Worm (Caenorhabditis elegans) whole organism, midembryonic: Measurements from ENCODE around the gene R04F11.5.

Experiments
- T22C8.4 ChIP-seq: fragments of 200-800 bp; sonication (Bioruptor generic); IDR thresholded peaks from 2 replicates; pipeline ENCODE4 v1.3.6; 2022; ENCODE audit warnings: missing genetic modification characterization, missing compliant biosample characterization
- cog-1 ChIP-seq: sonication (generic microtip); optimal IDR thresholded peaks from 2 replicates; lab custom pipeline; 2016; ENCODE audit warnings: missing genetic modification characterization, missing compliant biosample characterization
- flt-1 ChIP-seq: fragments of 200-800 bp; sonication (Bioruptor generic); IDR thresholded peaks from 2 replicates; pipeline ENCODE4 v1.3.6; 2022; ENCODE audit warnings: missing genetic modification characterization, missing compliant biosample characterization
- klf-2 ChIP-seq: fragments of 200-800 bp; sonication (Bioruptor generic); conservative IDR thresholded peaks from 2 replicates; pipeline ENCODE4 v1.3.6; 2022; ENCODE audit warnings: missing genetic modification reagents, missing genetic modification characterization, missing compliant biosample characterization
- med-1 ChIP-seq: sonication (generic microtip); optimal IDR thresholded peaks from 2 replicates; lab custom pipeline; 2017; ENCODE audit warnings: missing genetic modification characterization, mild to moderate bottlenecking, missing compliant biosample characterization, antibody characterized with exemption, missing genetic modification reagents; ENCODE audit not compliant: insufficient read depth
- ref-1 ChIP-seq: fragments of 200-800 bp; sonication (Bioruptor generic); conservative IDR thresholded peaks from 2 replicates; pipeline ENCODE4 v1.3.6; 2022; ENCODE audit warnings: missing genetic modification reagents, missing genetic modification characterization, missing compliant biosample characterization
- tab-1 ChIP-seq: fragments of 200-800 bp; sonication (Bioruptor generic); IDR thresholded peaks from 2 replicates; pipeline ENCODE4 v1.3.6; 2022; ENCODE audit warnings: missing genetic modification characterization, missing compliant biosample characterization
- ztf-23 ChIP-seq: fragments of 200-800 bp; sonication (Bioruptor generic); IDR thresholded peaks from 2 replicates; pipeline ENCODE4 v1.3.6; 2022; ENCODE audit warnings: missing genetic modification reagents, missing genetic modification characterization, missing compliant biosample characterization
- ztf-29 ChIP-seq: fragments of 200-800 bp; sonication (Bioruptor generic); IDR thresholded peaks from 2 replicates; pipeline ENCODE4 v1.3.6; 2022; ENCODE audit warnings: missing genetic modification reagents, missing genetic modification characterization, missing compliant biosample characterization

Gene R04F11.5

DNA sequence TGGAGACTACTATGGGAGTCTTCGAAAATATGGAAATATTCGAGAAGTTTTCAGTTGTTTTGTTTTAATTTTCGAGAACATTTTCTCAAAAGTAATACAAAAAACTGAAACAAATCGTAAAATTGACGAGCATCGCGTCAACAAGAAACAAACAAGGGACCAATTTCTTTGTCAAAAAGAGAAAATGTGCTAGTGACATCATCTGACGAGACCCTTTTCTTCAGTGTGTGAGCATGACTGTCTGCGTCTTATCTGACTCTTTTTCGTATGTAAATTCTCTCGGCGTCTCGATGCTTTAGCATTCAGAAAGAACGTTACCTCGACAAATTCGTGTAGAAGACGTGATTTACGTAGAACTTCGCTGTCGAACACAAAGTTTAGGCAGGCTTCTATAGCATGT is 30.2 kb downstream of the R04F11.5 start:
- TF ChIP-seq med-1 (GFP tag; lab: Kevin White, UChicago) (no peak), T22C8.4 (no peak), ztf-29 (GFP tag; lab: Robert Waterston, UW) (no peak), ref-1 (GFP tag; lab: Robert Waterston, UW) (no peak), cog-1 (tag; lab: Kevin White, UChicago) (no peak), flt-1 (GFP tag; lab: Robert Waterston, UW) (no peak), tab-1 (no peak)

DNA sequence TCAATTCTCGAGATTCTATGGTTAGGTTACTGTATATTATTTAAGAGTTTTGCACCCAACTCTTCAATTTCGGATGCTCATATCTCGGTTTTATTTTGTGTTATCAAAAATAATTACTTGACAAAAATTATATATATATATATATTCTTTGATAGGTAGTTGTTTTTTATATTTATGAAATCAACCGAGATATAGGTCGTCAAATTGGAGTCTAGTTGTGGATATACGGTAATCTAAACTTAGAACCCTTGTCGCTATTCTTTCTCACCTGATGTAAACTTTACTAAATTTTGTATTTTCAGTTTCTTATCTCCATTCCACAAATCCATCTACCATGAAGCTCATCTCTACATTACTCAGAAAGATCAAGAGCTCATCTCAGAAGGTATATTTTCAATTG is 34.6 kb downstream of the R04F11.5 start, which contains the start of gene F55C5.10:
Gene F55C5.10, plus strand, starts transcription at position 301 of the 400 bp plus-strand sequence.
- TF ChIP-seq ref-1 (GFP tag; lab: Robert Waterston, UW) (no peak), cog-1 (tag; lab: Kevin White, UChicago) (no peak), klf-2 (no peak), ztf-23 (GFP tag; lab: Robert Waterston, UW) (no peak), med-1 (GFP tag; lab: Kevin White, UChicago) (no peak), T22C8.4 (no peak), flt-1 (GFP tag; lab: Robert Waterston, UW) (no peak), tab-1 (no peak), ztf-29 (GFP tag; lab: Robert Waterston, UW) (no peak)

DNA sequence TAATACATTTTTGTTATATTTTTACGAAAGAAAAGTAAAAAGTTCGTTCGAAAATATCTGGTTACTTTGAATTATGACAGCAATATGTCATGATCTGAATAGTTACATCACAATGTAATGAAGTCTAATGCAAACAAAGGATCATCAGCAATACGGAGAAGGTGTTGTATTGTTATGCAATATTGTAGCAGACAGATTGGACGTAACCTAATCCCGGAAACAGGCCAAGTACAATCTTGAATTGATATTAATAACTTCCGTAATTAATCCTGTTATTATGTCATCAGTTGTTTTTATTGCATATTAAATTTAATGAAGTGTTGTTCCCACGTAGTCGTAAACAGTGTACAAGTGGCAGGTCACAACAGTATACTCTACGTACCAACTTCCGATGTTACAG is 36.3 kb downstream of the R04F11.5 start:
- TF ChIP-seq ztf-23 (GFP tag; lab: Robert Waterston, UW) (no peak), cog-1 (tag; lab: Kevin White, UChicago) (no peak), T22C8.4 (no peak), med-1 (GFP tag; lab: Kevin White, UChicago) (no peak), tab-1 (no peak), klf-2 (no peak), flt-1 (GFP tag; lab: Robert Waterston, UW) (no peak)

DNA sequence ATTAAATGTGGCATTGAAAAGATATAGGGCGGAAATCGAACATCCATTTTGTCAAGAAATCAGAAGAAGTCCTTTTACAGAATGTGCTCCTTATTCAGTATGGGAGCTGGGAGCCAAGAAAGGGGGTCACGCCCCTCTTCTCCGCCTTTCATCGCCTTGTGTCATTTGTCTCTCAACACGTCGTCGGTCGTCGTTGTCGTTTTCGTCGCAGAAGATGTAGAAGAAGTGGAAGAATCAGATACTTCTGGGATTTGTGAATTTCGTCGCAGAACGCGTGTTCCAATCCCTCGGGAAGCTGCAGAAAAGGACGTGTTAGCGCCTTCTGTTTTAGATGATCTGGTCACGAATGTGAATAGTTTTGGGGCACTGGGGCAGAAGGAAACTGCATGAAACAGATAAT is 40.9 kb downstream of the R04F11.5 start, which contains the start of gene bnc-1:
Gene bnc-1, minus strand, starts transcription at position 101 of the 400 bp plus-strand sequence.
- TF ChIP-seq klf-2 (no peak), ref-1 (GFP tag; lab: Robert Waterston, UW) (no peak), ztf-29 (GFP tag; lab: Robert Waterston, UW) (no peak), med-1 (GFP tag; lab: Kevin White, UChicago) (no peak), T22C8.4 (no peak), cog-1 (tag; lab: Kevin White, UChicago) (no peak), ztf-23 (GFP tag; lab: Robert Waterston, UW) (no peak), tab-1 (no peak), flt-1 (GFP tag; lab: Robert Waterston, UW) (no peak)

DNA sequence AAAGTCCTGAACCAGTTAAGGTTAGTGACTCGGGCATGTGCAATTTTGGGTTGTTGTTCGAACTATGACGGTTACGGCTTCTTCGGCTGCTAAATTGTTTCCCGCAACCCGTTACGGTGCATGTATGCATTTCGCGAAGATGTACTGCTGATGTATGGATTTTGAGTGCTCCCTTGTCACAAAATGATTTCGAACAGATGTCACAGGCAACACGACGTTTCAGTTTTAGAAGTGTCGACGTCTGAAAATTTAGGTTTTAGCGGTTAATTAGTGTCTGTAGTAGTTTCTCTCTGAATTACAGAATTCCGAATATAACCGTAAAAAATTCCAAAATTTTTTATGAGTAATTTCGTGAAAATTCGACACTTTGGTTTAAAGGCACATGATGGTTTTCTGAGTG is 42.1 kb downstream of the R04F11.5 start:
- TF ChIP-seq med-1 (GFP tag; lab: Kevin White, UChicago), result no peak

DNA sequence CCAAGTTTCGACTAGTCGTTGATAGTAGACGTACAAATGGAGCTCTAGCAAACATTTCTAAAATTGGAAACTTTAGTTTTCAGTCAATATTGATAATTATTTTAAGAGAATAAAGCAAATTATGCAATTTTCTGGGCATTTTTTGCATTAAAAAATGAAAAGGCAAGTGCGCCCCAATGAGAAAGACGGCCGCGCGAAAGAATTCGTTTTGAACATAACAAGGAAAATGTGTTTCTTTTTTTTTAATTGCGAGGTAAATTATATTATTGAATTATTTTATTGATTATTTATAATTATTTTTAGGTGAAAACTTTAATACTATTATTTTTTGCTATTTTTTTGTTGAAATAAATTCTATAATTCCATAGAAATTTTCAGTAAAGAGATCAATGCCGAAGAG is 46.3 kb downstream of the R04F11.5 start, which contains the start of the genes tsfm-1 and capg-2:
Gene tsfm-1, minus strand, starts transcription at position 57 of the 400 bp plus-strand sequence.
Gene capg-2, plus strand, starts transcription at position 379 of the 400 bp plus-strand sequence.
- TF ChIP-seq tab-1 (no peak), cog-1 (tag; lab: Kevin White, UChicago) (no peak), ref-1 (GFP tag; lab: Robert Waterston, UW) (no peak), flt-1 (GFP tag; lab: Robert Waterston, UW) (no peak), med-1 (GFP tag; lab: Kevin White, UChicago) (no peak), klf-2 (no peak), ztf-29 (GFP tag; lab: Robert Waterston, UW) (no peak), T22C8.4 (no peak), ztf-23 (GFP tag; lab: Robert Waterston, UW) (no peak)

DNA sequence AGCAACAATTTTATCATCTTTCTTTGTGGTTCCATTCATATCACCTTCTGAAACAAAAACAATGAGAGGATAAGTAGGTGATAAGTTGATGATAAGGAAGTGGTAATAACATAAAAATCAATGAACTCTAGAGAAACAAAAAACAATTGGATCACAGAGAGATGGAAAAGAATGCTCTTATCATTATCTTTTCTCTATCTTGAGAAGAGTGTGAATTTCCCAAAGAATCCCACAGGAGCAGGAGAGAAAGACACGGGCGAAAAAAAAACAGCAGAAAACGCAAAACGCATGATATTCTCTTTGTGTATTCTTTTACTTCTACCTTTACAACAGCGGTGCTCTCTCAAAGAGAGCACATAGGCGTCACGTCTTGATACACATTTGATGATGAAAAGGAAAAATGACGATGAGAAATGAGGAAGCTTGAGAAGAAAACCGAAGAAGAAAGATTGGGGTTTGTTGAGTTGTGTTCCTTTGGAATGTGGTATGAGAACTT is 48.5 kb downstream of the R04F11.5 start, which contains the start of gene twk-24:
Gene twk-24, minus strand, starts transcription at position 51 of the 496 bp plus-strand sequence.
- no peak for TF ChIP-seq T22C8.4
- no peak for TF ChIP-seq klf-2
- TF ChIP-seq flt-1 (GFP tag; lab: Robert Waterston, UW), result no peak
- no peak for TF ChIP-seq ztf-23 (GFP tag; lab: Robert Waterston, UW)
- TF ChIP-seq cog-1 (tag; lab: Kevin White, UChicago), result no peak
- no peak for TF ChIP-seq tab-1
- TF ChIP-seq med-1 (GFP tag; lab: Kevin White, UChicago), result no peak
- TF ChIP-seq ztf-29 (GFP tag; lab: Robert Waterston, UW), result no peak
- TF ChIP-seq ref-1 (GFP tag; lab: Robert Waterston, UW), result no peak
